Worm (Caenorhabditis elegans) whole organism, young adult: ENCODE results near the gene cnep-1.

ENCODE experiments used
- C17E4.6 ChIP-seq: fragments of 200-800 bp; sonication (Bioruptor generic); IDR thresholded peaks from 2 replicates; pipeline ENCODE4 v1.3.6; 2022; ENCODE audit warnings: missing genetic modification reagents, missing genetic modification characterization, missing compliant biosample characterization
- D2030.7 ChIP-seq: fragments of 200-800 bp; sonication (Bioruptor generic); IDR thresholded peaks from 2 replicates; pipeline ENCODE4 v1.3.6; 2022; ENCODE audit warnings: missing genetic modification reagents, missing genetic modification characterization, missing compliant biosample characterization
- ZK185.1 ChIP-seq: sonication (generic microtip); optimal IDR thresholded peaks from 2 replicates; lab custom pipeline; 2016; ENCODE audit warnings: mild to moderate bottlenecking, missing genetic modification characterization, missing compliant biosample characterization; ENCODE audit not compliant: poor library complexity, severe bottlenecking
- ama-1 ChIP-seq, 3 experiments: fragments of 150-350 bp in 1 of 3; sonication (generic microtip) in 2 of 3; optimal IDR thresholded peaks; 2 replicates each; lab custom pipeline; 2014 to 2018; ENCODE audit warnings: missing biosample characterization in 2 of 3, missing genetic modification characterization in 2 of 3, missing genetic modification reagents in 2 of 3
- chd-7 ChIP-seq: sonication (generic microtip); optimal IDR thresholded peaks from 2 replicates; lab custom pipeline; 2016; ENCODE audit warnings: mild to moderate bottlenecking, missing genetic modification characterization, moderate library complexity, missing compliant biosample characterization
- hmg-20 ChIP-seq: fragments of 200-800 bp; sonication (Bioruptor generic); IDR thresholded peaks from 2 replicates; pipeline ENCODE4 v1.3.6; 2022; ENCODE audit warnings: missing genetic modification reagents, missing genetic modification characterization, missing compliant biosample characterization
- lin-26 ChIP-seq: fragments of 200-800 bp; sonication (Bioruptor generic); IDR thresholded peaks from 2 replicates; pipeline ENCODE4 v1.3.6; 2022; ENCODE audit warnings: missing genetic modification reagents, missing genetic modification characterization, missing compliant biosample characterization
- nhr-80 ChIP-seq: sonication (generic microtip); optimal IDR thresholded peaks from 2 replicates; lab custom pipeline; 2016; ENCODE audit warnings: missing genetic modification characterization, missing compliant biosample characterization
- snpc-4 ChIP-seq, 5 experiments: fragments of 150-350 bp in 1 of 5; sonication (generic microtip) in 4 of 5; optimal IDR thresholded peaks; 2 replicates each; lab custom pipeline; 2014 to 2018; ENCODE audit warnings: missing genetic modification characterization in 5 of 5, missing biosample characterization in 3 of 5, antibody characterized with exemption in 2 of 5, mild to moderate bottlenecking in 2 of 5, missing compliant biosample characterization in 2 of 5, missing genotype in 2 of 5, moderate library complexity in 2 of 5, missing genetic modification reagents in 1 of 5
- unc-130 ChIP-seq: sonication (generic microtip); optimal IDR thresholded peaks from 2 replicates; lab custom pipeline; 2016; ENCODE audit warnings: missing genetic modification reagents, missing genetic modification characterization, missing compliant biosample characterization
- unc-62 ChIP-seq: fragments of 150-350 bp; optimal IDR thresholded peaks from 2 replicates; lab custom pipeline; 2014; ENCODE audit warnings: missing biosample characterization, missing genetic modification reagents, missing genetic modification characterization

DNA sequence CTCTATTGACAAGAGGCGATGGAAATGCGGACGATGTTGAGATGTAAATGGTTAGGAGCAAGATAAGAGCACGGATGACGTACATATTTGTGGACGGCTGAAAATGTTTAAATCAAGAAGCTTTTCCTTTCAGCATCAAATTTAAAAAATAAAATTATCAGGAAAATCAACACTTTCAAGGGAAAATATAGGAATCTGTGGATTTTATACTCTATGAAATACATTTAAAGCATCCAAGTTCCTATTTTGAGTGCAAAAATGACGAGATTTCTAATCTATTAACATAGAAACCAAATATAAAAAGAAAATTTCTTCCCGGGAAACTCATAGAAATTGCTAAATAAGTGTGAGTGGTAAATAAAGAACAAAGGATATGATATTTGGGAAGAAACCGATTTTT, 3.9 kb downstream of the cnep-1 start, which contains the start of gene F45E12.6:
- TF ChIP-seq unc-130 (GFP tag; lab: Kevin White, UChicago), result no peak
- no peak for TF ChIP-seq unc-62 (GFP tag; lab: Kevin White, UChicago)
- TF ChIP-seq chd-7, result no peak
- TF ChIP-seq C17E4.6 (GFP tag; lab: Robert Waterston, UW), result no peak
- no peak for TF ChIP-seq D2030.7 (GFP tag; lab: Robert Waterston, UW)
- no peak for TF ChIP-seq lin-26 (GFP tag; lab: Robert Waterston, UW)
- TF ChIP-seq ama-1 (optimal IDR thresholded peaks at IDR 0.05; lab: Kevin White, UChicago), result no peak
- TF ChIP-seq ama-1 (GFP tag; optimal IDR thresholded peaks at IDR 0.05; lab: Kevin White, UChicago), result no peak
- TF ChIP-seq hmg-20 (GFP tag; lab: Robert Waterston, UW), result no peak
- TF ChIP-seq ZK185.1 (tag; lab: Kevin White, UChicago), result no peak
- no peak for TF ChIP-seq snpc-4 (GFP tag; optimal IDR thresholded peaks at IDR 0.05; lab: Kevin White, UChicago)
- TF ChIP-seq snpc-4 (tag; optimal IDR thresholded peaks at IDR 0.05; lab: Kevin White, UChicago), result no peak
- TF ChIP-seq nhr-80 (tag; lab: Kevin White, UChicago), result no peak
